Worm (Caenorhabditis elegans) whole organism, young adult: Measurements from ENCODE around the gene zig-8.

Experiments used
- B0019.2 ChIP-seq: fragments of 200-800 bp; sonication (Bioruptor generic); conservative IDR thresholded peaks from 2 replicates; pipeline ENCODE4 v1.3.6; 2022; ENCODE audit warnings: missing genetic modification reagents, missing genetic modification characterization, missing compliant biosample characterization
- F22D6.2 ChIP-seq: sonication (generic microtip); optimal IDR thresholded peaks from 2 replicates; lab custom pipeline; 2016; ENCODE audit warnings: mild to moderate bottlenecking, missing genetic modification characterization, missing compliant biosample characterization
- F23B12.7 ChIP-seq: sonication (generic microtip); optimal IDR thresholded peaks from 2 replicates; lab custom pipeline; 2017; ENCODE audit warnings: missing genetic modification characterization, mild to moderate bottlenecking, missing compliant biosample characterization, antibody characterized with exemption, moderate library complexity; ENCODE audit not compliant: insufficient read depth
- F37B4.10 ChIP-seq: fragments of 200-800 bp; sonication (Bioruptor generic); IDR thresholded peaks from 2 replicates; pipeline ENCODE4 v1.3.6; 2022; ENCODE audit warnings: missing genetic modification characterization, missing compliant biosample characterization
- F55B11.4 ChIP-seq: sonication (generic microtip); optimal IDR thresholded peaks from 2 replicates; lab custom pipeline; 2016; ENCODE audit warnings: missing compliant biosample characterization, missing genetic modification characterization, borderline replicate concordance; ENCODE audit not compliant: insufficient read depth
- F57A8.1 ChIP-seq: fragments of 200-800 bp; sonication (Bioruptor generic); optimal IDR thresholded peaks from 2 replicates; lab custom pipeline; 2018; ENCODE audit warnings: mild to moderate bottlenecking, missing genetic modification characterization, moderate library complexity, missing compliant biosample characterization
- K12H6.12 ChIP-seq: fragments of 200-800 bp; sonication (Bioruptor generic); optimal IDR thresholded peaks from 2 replicates; lab custom pipeline; 2018; ENCODE audit warnings: mild to moderate bottlenecking, missing genetic modification characterization, missing compliant biosample characterization
- T26A5.8 ChIP-seq: sonication (generic microtip); optimal IDR thresholded peaks from 2 replicates; lab custom pipeline; 2016; ENCODE audit warnings: missing genetic modification characterization, missing compliant biosample characterization
- Y53G8AR.9 ChIP-seq: fragments of 200-800 bp; sonication (Bioruptor generic); conservative IDR thresholded peaks from 2 replicates; pipeline ENCODE4 v1.3.6; 2022; ENCODE audit warnings: missing genetic modification reagents, missing genetic modification characterization, missing compliant biosample characterization
- akir-1 ChIP-seq: fragments of 200-800 bp; sonication (Bioruptor generic); optimal IDR thresholded peaks from 2 replicates; lab custom pipeline; 2018; ENCODE audit warnings: mild to moderate bottlenecking, missing genetic modification characterization, moderate library complexity, missing compliant biosample characterization
- ama-1 ChIP-seq, 3 experiments: fragments of 150-350 bp in 1 of 3; sonication (generic microtip) in 2 of 3; optimal IDR thresholded peaks; 2 replicates each; lab custom pipeline; 2014 to 2018; ENCODE audit warnings: missing biosample characterization in 2 of 3, missing genetic modification characterization in 2 of 3, missing genetic modification reagents in 2 of 3
- aptf-2 ChIP-seq: fragments of 200-800 bp; sonication (Bioruptor generic); conservative IDR thresholded peaks from 2 replicates; pipeline ENCODE4 v1.3.6; 2022; ENCODE audit warnings: missing genetic modification reagents, missing genetic modification characterization, missing compliant biosample characterization
- bed-1 ChIP-seq: fragments of 200-800 bp; sonication (Bioruptor generic); IDR thresholded peaks from 2 replicates; pipeline ENCODE4 v1.3.6; 2022; ENCODE audit warnings: missing genetic modification reagents, missing genetic modification characterization, missing compliant biosample characterization
- cebp-2 ChIP-seq: fragments of 200-800 bp; sonication (Bioruptor generic); IDR thresholded peaks from 2 replicates; pipeline ENCODE4 v1.3.6; 2022; ENCODE audit warnings: missing genetic modification characterization, missing compliant biosample characterization
- ceh-100 ChIP-seq: fragments of 200-800 bp; sonication (Bioruptor generic); IDR thresholded peaks from 2 replicates; pipeline ENCODE4 v1.3.6; 2022; ENCODE audit warnings: missing genetic modification reagents, missing genetic modification characterization, missing compliant biosample characterization
- ceh-58 ChIP-seq: fragments of 200-800 bp; sonication (Bioruptor generic); IDR thresholded peaks from 2 replicates; pipeline ENCODE4 v1.3.6; 2022; ENCODE audit warnings: missing genetic modification characterization, missing compliant biosample characterization
- hlh-12 ChIP-seq: sonication (generic microtip); optimal IDR thresholded peaks from 2 replicates; lab custom pipeline; 2016; ENCODE audit warnings: missing genetic modification characterization, missing compliant biosample characterization
- let-526 ChIP-seq: fragments of 200-800 bp; sonication (Bioruptor generic); IDR thresholded peaks from 2 replicates; pipeline ENCODE4 v1.3.6; 2022; ENCODE audit warnings: missing genetic modification reagents, missing genetic modification characterization, missing compliant biosample characterization
- let-607 ChIP-seq, 2 experiments: fragments of 200-800 bp in 1 of 2; sonication (Bioruptor generic) in 1 of 2; sonication (generic microtip) in 1 of 2; optimal IDR thresholded peaks; 2 replicates each; lab custom pipeline; 2016 to 2018; ENCODE audit warnings: mild to moderate bottlenecking in 2 of 2, missing compliant biosample characterization in 2 of 2, missing genetic modification characterization in 2 of 2, moderate library complexity in 2 of 2, missing genotype in 1 of 2
- lin-35 ChIP-seq, 3 experiments: fragments of 150-350 bp in 2 of 3; sonication (generic microtip) in 1 of 3; optimal IDR thresholded peaks; 2 replicates each; lab custom pipeline; 2014 to 2018; ENCODE audit warnings: missing biosample characterization in 3 of 3, missing genetic modification characterization in 3 of 3, missing genetic modification reagents in 3 of 3
- lsl-1 ChIP-seq: fragments of 200-800 bp; sonication (Bioruptor generic); optimal IDR thresholded peaks from 2 replicates; lab custom pipeline; 2018; ENCODE audit warnings: mild to moderate bottlenecking, missing genetic modification characterization, moderate library complexity, missing compliant biosample characterization
- madf-6 ChIP-seq: fragments of 200-800 bp; sonication (Bioruptor generic); IDR thresholded peaks from 2 replicates; pipeline ENCODE4 v1.3.6; 2022; ENCODE audit warnings: missing genetic modification reagents, missing genetic modification characterization, missing compliant biosample characterization
- madf-8 ChIP-seq: fragments of 200-800 bp; sonication (Bioruptor generic); conservative IDR thresholded peaks from 2 replicates; pipeline ENCODE4 v1.3.6; 2022; ENCODE audit warnings: missing genetic modification reagents, missing genetic modification characterization, missing compliant biosample characterization
- nfya-2 ChIP-seq: fragments of 200-800 bp; sonication (Bioruptor generic); IDR thresholded peaks from 2 replicates; pipeline ENCODE4 v1.3.6; 2022; ENCODE audit warnings: missing genetic modification reagents, missing genetic modification characterization, missing compliant biosample characterization
- nhr-80 ChIP-seq: sonication (generic microtip); optimal IDR thresholded peaks from 2 replicates; lab custom pipeline; 2016; ENCODE audit warnings: missing genetic modification characterization, missing compliant biosample characterization
- rec-8 ChIP-seq, 2 experiments: sonication (generic microtip); optimal IDR thresholded peaks; 2 replicates each; lab custom pipeline; 2016; ENCODE audit warnings: mild to moderate bottlenecking in 2 of 2, missing genetic modification characterization in 2 of 2, missing genetic modification reagents in 2 of 2, missing genotype in 2 of 2, missing biosample characterization in 1 of 2, missing compliant biosample characterization in 1 of 2, moderate library complexity in 1 of 2
- repo-1 ChIP-seq: sonication (generic microtip); optimal IDR thresholded peaks from 2 replicates; lab custom pipeline; 2017; ENCODE audit warnings: mild to moderate bottlenecking, missing genetic modification characterization, missing compliant biosample characterization
- sea-2 ChIP-seq: fragments of 200-800 bp; sonication (Bioruptor generic); IDR thresholded peaks from 2 replicates; pipeline ENCODE4 v1.3.6; 2022; ENCODE audit warnings: missing genetic modification characterization, missing compliant biosample characterization
- somi-1 ChIP-seq: fragments of 200-800 bp; sonication (Bioruptor generic); optimal IDR thresholded peaks from 2 replicates; lab custom pipeline; 2018; ENCODE audit warnings: mild to moderate bottlenecking, missing genetic modification characterization, missing compliant biosample characterization
- sptf-2 ChIP-seq: fragments of 200-800 bp; sonication (Bioruptor generic); optimal IDR thresholded peaks from 2 replicates; lab custom pipeline; 2018; ENCODE audit warnings: mild to moderate bottlenecking, missing genetic modification characterization, missing compliant biosample characterization
- unc-130 ChIP-seq: sonication (generic microtip); optimal IDR thresholded peaks from 2 replicates; lab custom pipeline; 2016; ENCODE audit warnings: missing genetic modification reagents, missing genetic modification characterization, missing compliant biosample characterization
- unc-62 ChIP-seq: fragments of 150-350 bp; optimal IDR thresholded peaks from 2 replicates; lab custom pipeline; 2014; ENCODE audit warnings: missing biosample characterization, missing genetic modification reagents, missing genetic modification characterization
- ztf-25 ChIP-seq: fragments of 200-800 bp; sonication (Bioruptor generic); IDR thresholded peaks from 2 replicates; pipeline ENCODE4 v1.3.6; 2022; ENCODE audit warnings: missing genetic modification reagents, missing genetic modification characterization, missing compliant biosample characterization
- ztf-26 ChIP-seq: sonication (generic microtip); optimal IDR thresholded peaks from 2 replicates; lab custom pipeline; 2017; ENCODE audit warnings: missing genetic modification characterization, missing compliant biosample characterization
- ztf-3 ChIP-seq: fragments of 200-800 bp; sonication (Bioruptor generic); optimal IDR thresholded peaks from 2 replicates; lab custom pipeline; 2018; ENCODE audit warnings: mild to moderate bottlenecking, missing genetic modification characterization, missing compliant biosample characterization

zig-8 gene

ce11 chrIII:13070548-13071050 lies 49.0 kb upstream of the zig-8 start, which contains the start of gene Y39E4B.6 (continued):
- TF ChIP-seq rec-8 (tag; optimal IDR thresholded peaks at IDR 0.05; lab: Kevin White, UChicago) (no peak), somi-1 (GFP tag; lab: Kevin White, UChicago) (peak; percentile 97), madf-6 (GFP tag; lab: Robert Waterston, UW) (peak; percentile 47; the same call in 1 of the 2 replicates), lin-35 (GFP tag; optimal IDR thresholded peaks at IDR 0.05; lab: Kevin White, UChicago) (peak in 1 of 3 experiments; percentile 69), hlh-12 (tag; lab: Kevin White, UChicago) (no peak), lsl-1 (GFP tag; lab: Kevin White, UChicago) (peak; percentile 11), nhr-80 (peak; percentile 91), F23B12.7 (tag; lab: Kevin White, UChicago) (peak; percentile 81), ztf-3 (GFP tag; lab: Kevin White, UChicago) (peak; percentile 82), F22D6.2 (tag; lab: Kevin White, UChicago) (peak; percentile 63), ama-1 (optimal IDR thresholded peaks at IDR 0.05; lab: Kevin White, UChicago) (peak; percentile 95), ama-1 (GFP tag; optimal IDR thresholded peaks at IDR 0.05; lab: Kevin White, UChicago) (no peak), akir-1 (GFP tag; lab: Kevin White, UChicago) (no peak), Y53G8AR.9 (GFP tag; lab: Robert Waterston, UW) (peak; percentile 82), sptf-2 (no peak), ztf-26 (tag; lab: Kevin White, UChicago) (peak; percentile 96), nfya-2 (GFP tag; lab: Robert Waterston, UW) (no peak), ztf-25 (GFP tag; lab: Robert Waterston, UW) (0 out of 2 replicates have a peak, but pooled peaks have one; percentile 46), aptf-2 (GFP tag; lab: Robert Waterston, UW) (no peak; the same call in 1 of the 2 replicates), let-607 (tag; optimal IDR thresholded peaks at IDR 0.05; lab: Kevin White, UChicago) (peak; percentile 58 to 78), F55B11.4 (tag; lab: Kevin White, UChicago) (no peak), repo-1 (peak; percentile 59), cebp-2 (no peak), unc-62 (GFP tag; lab: Kevin White, UChicago) (no peak), T26A5.8 (tag; lab: Kevin White, UChicago) (no peak), F57A8.1 (GFP tag; lab: Kevin White, UChicago) (no peak), ceh-100 (GFP tag; lab: Robert Waterston, UW) (peak; percentile 62), let-526 (GFP tag; lab: Robert Waterston, UW) (peak; percentile 94), unc-130 (GFP tag; lab: Kevin White, UChicago) (no peak), sea-2 (GFP tag; lab: Robert Waterston, UW) (peak; percentile 64; the same call in 1 of the 2 replicates), K12H6.12 (tag; lab: Kevin White, UChicago) (peak; percentile 99), ceh-58 (GFP tag; lab: Robert Waterston, UW) (no peak), bed-1 (GFP tag; lab: Robert Waterston, UW) (no peak), B0019.2 (GFP tag; lab: Robert Waterston, UW) (0 out of 2 replicates have a peak, but pooled peaks have one; percentile 10), madf-8 (GFP tag; lab: Robert Waterston, UW) (no peak), F37B4.10 (GFP tag; lab: Robert Waterston, UW) (0 out of 2 replicates have a peak, but pooled peaks have one; percentile 88)
